Worm (Caenorhabditis elegans) whole organism, mixed stage, embryonic: ENCODE measurements around the gene hlh-10.
A peak's percentile ranks its signal among the peaks of the same experiment; 100 is the strongest.

Experiments used
- bed-3 ChIP-seq: fragments of 200-800 bp; sonication (Bioruptor generic); optimal IDR thresholded peaks from 3 replicates; lab custom pipeline; 2018; ENCODE audit warnings: mild to moderate bottlenecking, missing genetic modification characterization, moderate library complexity, missing compliant biosample characterization
- blmp-1 ChIP-seq: fragments of 150-350 bp; optimal IDR thresholded peaks from 2 replicates; lab custom pipeline; 2014; ENCODE audit warnings: missing biosample characterization, missing genetic modification characterization
- ceh-39 ChIP-seq: fragments of 150-350 bp; optimal IDR thresholded peaks from 2 replicates; lab custom pipeline; 2014; ENCODE audit warnings: missing biosample characterization, missing genetic modification characterization
- ces-1 ChIP-seq: fragments of 150-350 bp; optimal IDR thresholded peaks from 2 replicates; lab custom pipeline; 2014; ENCODE audit warnings: missing biosample characterization, missing genetic modification reagents, missing genetic modification characterization
- cnd-1 ChIP-seq: fragments of 200-800 bp; sonication (Bioruptor generic); optimal IDR thresholded peaks from 2 replicates; lab custom pipeline; 2018; ENCODE audit warnings: mild to moderate bottlenecking, missing genetic modification characterization, missing compliant biosample characterization
- drap-1 ChIP-seq: fragments of 200-800 bp; sonication (Bioruptor generic); optimal IDR thresholded peaks from 3 replicates; lab custom pipeline; 2018; ENCODE audit warnings: mild to moderate bottlenecking, missing genetic modification characterization, missing compliant biosample characterization
- elt-1 ChIP-seq: sonication (generic microtip); optimal IDR thresholded peaks from 2 replicates; lab custom pipeline; 2017; ENCODE audit warnings: missing genetic modification characterization, mild to moderate bottlenecking, missing compliant biosample characterization, antibody characterized with exemption, moderate library complexity, borderline replicate concordance; ENCODE audit not compliant: insufficient read depth
- elt-3 ChIP-seq: fragments of 150-350 bp; optimal IDR thresholded peaks from 2 replicates; lab custom pipeline; 2014; ENCODE audit warnings: missing biosample characterization, missing genetic modification characterization
- flh-1 ChIP-seq: fragments of 200-800 bp; sonication (Bioruptor generic); optimal IDR thresholded peaks from 2 replicates; lab custom pipeline; 2018; ENCODE audit warnings: mild to moderate bottlenecking, missing genetic modification characterization, moderate library complexity, missing compliant biosample characterization
- ham-2 ChIP-seq: fragments of 200-800 bp; sonication (Bioruptor generic); optimal IDR thresholded peaks from 2 replicates; lab custom pipeline; 2018; ENCODE audit warnings: mild to moderate bottlenecking, missing genetic modification characterization, missing compliant biosample characterization
- hlh-1 ChIP-seq: fragments of 150-350 bp; optimal IDR thresholded peaks from 2 replicates; lab custom pipeline; 2014; ENCODE audit warnings: missing biosample characterization, missing genetic modification reagents, missing genetic modification characterization
- lin-13 ChIP-seq: fragments of 150-350 bp; optimal IDR thresholded peaks from 2 replicates; lab custom pipeline; 2014; ENCODE audit warnings: missing biosample characterization, missing genetic modification characterization
- lin-32 ChIP-seq: fragments of 200-800 bp; sonication (Bioruptor generic); optimal IDR thresholded peaks from 2 replicates; lab custom pipeline; 2018; ENCODE audit warnings: mild to moderate bottlenecking, missing genetic modification characterization, missing compliant biosample characterization
- lsy-2 ChIP-seq: fragments of 150-350 bp; optimal IDR thresholded peaks from 2 replicates; lab custom pipeline; 2014; ENCODE audit warnings: missing biosample characterization, missing genetic modification characterization
- mab-5 ChIP-seq: fragments of 150-350 bp; optimal IDR thresholded peaks from 2 replicates; lab custom pipeline; 2014; ENCODE audit warnings: missing biosample characterization, missing genetic modification characterization
- mep-1 ChIP-seq: fragments of 150-350 bp; optimal IDR thresholded peaks from 2 replicates; lab custom pipeline; 2017; ENCODE audit warnings: missing biosample characterization, missing genetic modification reagents, missing genetic modification characterization, inconsistent platforms
- mls-2 ChIP-seq: sonication (generic microtip); optimal IDR thresholded peaks from 2 replicates; lab custom pipeline; 2016; ENCODE audit warnings: mild to moderate bottlenecking, missing genetic modification characterization, moderate library complexity, missing compliant biosample characterization
- nhr-237 ChIP-seq: fragments of 150-350 bp; optimal IDR thresholded peaks from 2 replicates; lab custom pipeline; 2014; ENCODE audit warnings: missing biosample characterization, missing genetic modification characterization
- sem-2 ChIP-seq: fragments of 200-800 bp; sonication (Bioruptor generic); optimal IDR thresholded peaks from 2 replicates; lab custom pipeline; 2018; ENCODE audit warnings: mild to moderate bottlenecking, missing genetic modification characterization, missing compliant biosample characterization
- snpc-4 ChIP-seq: fragments of 150-350 bp; optimal IDR thresholded peaks from 2 replicates; lab custom pipeline; 2014; ENCODE audit warnings: missing biosample characterization, missing genetic modification characterization
- sptf-1 ChIP-seq: sonication (generic microtip); optimal IDR thresholded peaks from 2 replicates; lab custom pipeline; 2017; ENCODE audit warnings: mild to moderate bottlenecking, missing genetic modification characterization, moderate library complexity, missing compliant biosample characterization
- unc-120 ChIP-seq: sonication (generic microtip); optimal IDR thresholded peaks from 2 replicates; lab custom pipeline; 2017; ENCODE audit warnings: missing genetic modification characterization, missing compliant biosample characterization; ENCODE audit not compliant: poor library complexity, severe bottlenecking
- unc-62 ChIP-seq: fragments of 150-350 bp; optimal IDR thresholded peaks from 2 replicates; lab custom pipeline; 2014; ENCODE audit warnings: missing biosample characterization, missing genetic modification reagents, missing genetic modification characterization
- ztf-11 ChIP-seq: fragments of 150-350 bp; optimal IDR thresholded peaks from 2 replicates; lab custom pipeline; 2014; ENCODE audit warnings: missing biosample characterization, missing genetic modification characterization

The hlh-10 gene

ce11 chrV:9243171-9243996, 38.6 kb downstream of the hlh-10 start, which contains the start of gene glo-4:
TSS of gene glo-4 (minus strand) at chrV:9243221.
- TF ChIP-seq ztf-11 (tag; lab: Kevin White, UChicago) = no peak
- TF ChIP-seq elt-1 (tag; lab: Kevin White, UChicago) = no peak
- peak; percentile 13 for TF ChIP-seq lin-13
- peak; percentile 55 for TF ChIP-seq unc-120 (tag; lab: Kevin White, UChicago)
- TF ChIP-seq snpc-4 = no peak
- no peak for TF ChIP-seq mab-5 (tag; lab: Kevin White, UChicago)
- peak; percentile 69 for TF ChIP-seq nhr-237
- TF ChIP-seq lin-32 (GFP tag; lab: Kevin White, UChicago) = no peak
- TF ChIP-seq ces-1 (GFP tag; lab: Kevin White, UChicago) = peak; percentile 77
- TF ChIP-seq mep-1 (tag; lab: Kevin White, UChicago) = peak; percentile 69
- TF ChIP-seq flh-1 = no peak
- no peak for TF ChIP-seq ceh-39 (tag; lab: Kevin White, UChicago)
- no peak for TF ChIP-seq mls-2 (tag; lab: Kevin White, UChicago)
- TF ChIP-seq ham-2 (GFP tag; lab: Kevin White, UChicago) = no peak
- no peak for TF ChIP-seq sptf-1 (tag; lab: Kevin White, UChicago)
- TF ChIP-seq sem-2 (GFP tag; lab: Kevin White, UChicago) = no peak
- TF ChIP-seq hlh-1 (tag; lab: Kevin White, UChicago) = peak; percentile 36
- no peak for TF ChIP-seq unc-62 (GFP tag; lab: Kevin White, UChicago)
- peak; percentile 21 for TF ChIP-seq lsy-2 (tag; lab: Kevin White, UChicago)
- TF ChIP-seq drap-1 (GFP tag; lab: Kevin White, UChicago) = no peak
- no peak for TF ChIP-seq cnd-1 (tag; lab: Kevin White, UChicago)
- no peak for TF ChIP-seq blmp-1
- no peak for TF ChIP-seq bed-3 (GFP tag; lab: Kevin White, UChicago)

ce11 chrV:9232296-9232695, 49.7 kb downstream of the hlh-10 start, which contains the start of gene F07C3.3:
TSS of gene F07C3.3 (minus strand) at chrV:9232396.
- no peak for TF ChIP-seq elt-3 (tag; lab: Kevin White, UChicago)
- no peak for TF ChIP-seq hlh-1 (tag; lab: Kevin White, UChicago)
- TF ChIP-seq, all 35 proteins: peak for 0
